Worm (Caenorhabditis elegans) whole organism, L1 larva: Measurements from ENCODE around the gene T13B5.9.

Experiments
- fkh-10 ChIP-seq: sonication (generic microtip); optimal IDR thresholded peaks from 2 replicates; lab custom pipeline; 2017; ENCODE audit warnings: missing biosample characterization, missing genetic modification reagents, missing genetic modification characterization
- lin-13 ChIP-seq: fragments of 150-350 bp; optimal IDR thresholded peaks from 2 replicates; lab custom pipeline; 2014; ENCODE audit warnings: missing biosample characterization, missing genetic modification reagents, missing genetic modification characterization
- mep-1 ChIP-seq: fragments of 150-350 bp; optimal IDR thresholded peaks from 2 replicates; lab custom pipeline; 2014; ENCODE audit warnings: missing biosample characterization, missing genetic modification characterization
- nhr-28 ChIP-seq: fragments of 150-350 bp; optimal IDR thresholded peaks from 2 replicates; lab custom pipeline; 2014; ENCODE audit warnings: missing biosample characterization, missing genetic modification characterization
- nhr-77 ChIP-seq: fragments of 150-350 bp; optimal IDR thresholded peaks from 2 replicates; lab custom pipeline; 2014; ENCODE audit warnings: missing biosample characterization, missing genetic modification characterization

DNA sequence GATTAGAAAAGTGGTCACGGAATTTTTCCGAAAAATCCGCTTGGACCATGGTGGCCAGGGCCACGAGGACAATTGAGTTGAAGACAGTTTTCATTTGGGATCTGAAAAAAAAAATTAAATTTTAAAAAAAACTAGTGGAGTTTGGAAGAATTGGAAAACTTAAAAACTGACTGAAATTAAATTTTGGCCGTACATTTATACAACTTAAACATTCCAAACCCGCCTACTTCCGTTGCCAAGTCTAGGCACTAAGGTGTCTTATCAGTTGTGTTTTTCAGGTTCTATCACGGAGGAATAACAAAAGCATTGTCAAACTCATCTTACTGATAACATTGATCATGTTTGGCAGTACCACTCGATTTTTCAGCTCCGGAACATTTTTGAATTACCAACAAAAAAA lies 9.8 kb upstream of the T13B5.9 start, which contains the start of gene lips-12:
- no peak for TF ChIP-seq nhr-77
- no peak for TF ChIP-seq mep-1 (tag; lab: Kevin White, UChicago)
- no peak for TF ChIP-seq lin-13 (GFP tag; lab: Kevin White, UChicago)
- no peak for TF ChIP-seq nhr-28 (tag; lab: Kevin White, UChicago)
- no peak for TF ChIP-seq fkh-10 (GFP tag; lab: Kevin White, UChicago)
